Worm (Caenorhabditis elegans): ENCODE data around the gene glb-5.
A peak's percentile ranks its signal among the peaks of the same experiment; 100 is the strongest.

Gene glb-5

ce11 chrV:5587955-5588354 is 29.3 kb downstream of the glb-5 start:
- TF ChIP-seq lin-13 (tag; optimal IDR thresholded peaks at IDR 0.05) (no peak), nhr-28 (tag; optimal IDR thresholded peaks at IDR 0.05) (no peak), unc-120 (tag; optimal IDR thresholded peaks at IDR 0.05; ENCODE audit: poor library complexity, severe bottlenecking) (no peak), sem-2 (GFP tag; optimal IDR thresholded peaks at IDR 0.05) (no peak), lin-32 (GFP tag; optimal IDR thresholded peaks at IDR 0.05) (no peak), zip-8 (tag; optimal IDR thresholded peaks at IDR 0.05) (no peak), mls-2 (tag; optimal IDR thresholded peaks at IDR 0.05) (no peak), nhr-2 (tag; optimal IDR thresholded peaks at IDR 0.05) (no peak), mab-5 (tag; optimal IDR thresholded peaks at IDR 0.05) (no peak), pha-4 (tag; optimal IDR thresholded peaks at IDR 0.05) (no peak)

- TF ChIP-seq unc-39 (tag; optimal IDR thresholded peaks at IDR 0.05) (no peak), ceh-43 (GFP tag; optimal IDR thresholded peaks at IDR 0.05) (no peak), mab-5 (tag; optimal IDR thresholded peaks at IDR 0.05) (no peak), lin-13 (tag; optimal IDR thresholded peaks at IDR 0.05) (no peak), nhr-76 (tag; optimal IDR thresholded peaks at IDR 0.05) (no peak), ceh-83 (GFP tag; optimal IDR thresholded peaks at IDR 0.05) (no peak), ztf-11 (tag; optimal IDR thresholded peaks at IDR 0.05) (no peak), ces-1 (GFP tag; optimal IDR thresholded peaks at IDR 0.05) (no peak), elt-1 (tag; optimal IDR thresholded peaks at IDR 0.05; ENCODE audit: borderline replicate concordance, insufficient read depth) (no peak), ceh-39 (tag; optimal IDR thresholded peaks at IDR 0.05) (no peak), zip-8 (tag; optimal IDR thresholded peaks at IDR 0.05) (no peak), cnd-1 (tag; optimal IDR thresholded peaks at IDR 0.05) (no peak), nhr-28 (tag; optimal IDR thresholded peaks at IDR 0.05) (no peak), sem-2 (GFP tag; optimal IDR thresholded peaks at IDR 0.05) (no peak), snpc-4 (tag; optimal IDR thresholded peaks at IDR 0.05) (no peak), pha-4 (tag; optimal IDR thresholded peaks at IDR 0.05) (no peak)
Observed at ce11 chrV:5591887-5592286, 33.2 kb downstream of the glb-5 start.

- TF ChIP-seq elt-1 (tag; optimal IDR thresholded peaks at IDR 0.05; ENCODE audit: borderline replicate concordance, insufficient read depth) (no peak), nhr-237 (tag; optimal IDR thresholded peaks at IDR 0.05) (peak; percentile 70), nhr-12 (tag; optimal IDR thresholded peaks at IDR 0.05) (no peak), snpc-4 (tag; optimal IDR thresholded peaks at IDR 0.05) (no peak), ceh-39 (tag; optimal IDR thresholded peaks at IDR 0.05) (peak; percentile 44), ces-1 (GFP tag; optimal IDR thresholded peaks at IDR 0.05) (peak; percentile 98), zip-8 (tag; optimal IDR thresholded peaks at IDR 0.05) (no peak), tbx-8 (GFP tag; optimal IDR thresholded peaks at IDR 0.05) (no peak), lsy-2 (tag; optimal IDR thresholded peaks at IDR 0.05) (peak; percentile 86), M03D4.4 (tag; optimal IDR thresholded peaks at IDR 0.05) (peak; percentile 51), lin-13 (tag; optimal IDR thresholded peaks at IDR 0.05) (peak; percentile 43), drap-1 (GFP tag; optimal IDR thresholded peaks at IDR 0.05) (peak; percentile 21), sem-2 (GFP tag; optimal IDR thresholded peaks at IDR 0.05) (no peak), pha-4 (tag; optimal IDR thresholded peaks at IDR 0.05) (peak; percentile 72), unc-62 (GFP tag; optimal IDR thresholded peaks at IDR 0.05) (peak; percentile 4), blmp-1 (tag; optimal IDR thresholded peaks at IDR 0.05) (no peak), ceh-83 (GFP tag; optimal IDR thresholded peaks at IDR 0.05) (no peak), bed-3 (GFP tag; optimal IDR thresholded peaks at IDR 0.05) (peak; percentile 18), ceh-43 (GFP tag; optimal IDR thresholded peaks at IDR 0.05) (peak; percentile 11), unc-39 (tag; optimal IDR thresholded peaks at IDR 0.05) (no peak), cnd-1 (tag; optimal IDR thresholded peaks at IDR 0.05) (peak; percentile 39), flh-1 (GFP tag; optimal IDR thresholded peaks at IDR 0.05) (no peak), nhr-76 (tag; optimal IDR thresholded peaks at IDR 0.05) (no peak), ztf-11 (tag; optimal IDR thresholded peaks at IDR 0.05) (peak; percentile 3), mls-2 (tag; optimal IDR thresholded peaks at IDR 0.05) (peak; percentile 32), hlh-1 (tag; optimal IDR thresholded peaks at IDR 0.05) (no peak), sptf-1 (tag; optimal IDR thresholded peaks at IDR 0.05) (peak; percentile 56), mep-1 (tag; optimal IDR thresholded peaks at IDR 0.05) (peak; percentile 76)
Observed at ce11 chrV:5592323-5592722, 33.6 kb downstream of the glb-5 start, which contains the start of gene vps-37. Gene vps-37, plus strand, starts transcription at chrV:5592700.

- TF ChIP-seq flh-1 (GFP tag; optimal IDR thresholded peaks at IDR 0.05) (no peak), mls-2 (tag; optimal IDR thresholded peaks at IDR 0.05) (no peak), pha-4 (tag; optimal IDR thresholded peaks at IDR 0.05) (no peak), zip-8 (tag; optimal IDR thresholded peaks at IDR 0.05) (no peak), unc-120 (tag; optimal IDR thresholded peaks at IDR 0.05; ENCODE audit: poor library complexity, severe bottlenecking) (no peak), nhr-2 (tag; optimal IDR thresholded peaks at IDR 0.05) (no peak), M03D4.4 (tag; optimal IDR thresholded peaks at IDR 0.05) (no peak), blmp-1 (tag; optimal IDR thresholded peaks at IDR 0.05) (no peak), bed-3 (GFP tag; optimal IDR thresholded peaks at IDR 0.05) (no peak), tbx-8 (GFP tag; optimal IDR thresholded peaks at IDR 0.05) (no peak), ceh-83 (GFP tag; optimal IDR thresholded peaks at IDR 0.05) (no peak), nhr-12 (tag; optimal IDR thresholded peaks at IDR 0.05) (no peak)
Observed at ce11 chrV:5593406-5593805, 34.7 kb downstream of the glb-5 start, which contains the start of gene mrpl-48. Gene mrpl-48, plus strand, starts transcription at chrV:5593706.

Measured in whole organism, mixed stage, embryonic.